Worm (Caenorhabditis elegans) whole organism, L4 larva: ENCODE data around the gene C25E10.10.

Experiments
- F26F4.8 ChIP-seq: fragments of 200-800 bp; sonication (Bioruptor generic); conservative IDR thresholded peaks from 2 replicates; pipeline ENCODE4 v1.3.6; 2022; ENCODE audit warnings: missing genetic modification characterization, missing compliant biosample characterization
- F44E2.7 ChIP-seq: fragments of 200-800 bp; sonication (Bioruptor generic); IDR thresholded peaks from 2 replicates; pipeline ENCODE4 v2.1.2; 2022; ENCODE audit warnings: missing genetic modification characterization, missing compliant biosample characterization
- F49E8.2 ChIP-seq: sonication (generic microtip); optimal IDR thresholded peaks from 2 replicates; lab custom pipeline; 2016; ENCODE audit warnings: missing compliant biosample characterization, mild to moderate bottlenecking, missing genetic modification characterization, borderline replicate concordance
- T20F7.1 ChIP-seq: fragments of 200-800 bp; sonication (Bioruptor generic); optimal IDR thresholded peaks from 2 replicates; lab custom pipeline; 2018; ENCODE audit warnings: mild to moderate bottlenecking, missing genetic modification characterization, missing compliant biosample characterization
- Y48G9A.11 ChIP-seq: fragments of 200-800 bp; sonication (Bioruptor generic); IDR thresholded peaks from 2 replicates; pipeline ENCODE4 v1.3.6; 2022; ENCODE audit warnings: missing genetic modification reagents, missing genetic modification characterization, missing compliant biosample characterization
- Y75B8A.6 ChIP-seq: fragments of 200-800 bp; sonication (Bioruptor generic); IDR thresholded peaks from 2 replicates; pipeline ENCODE4 v1.3.6; 2022; ENCODE audit warnings: missing genetic modification reagents, missing genetic modification characterization, missing compliant biosample characterization
- ZK337.2 ChIP-seq: fragments of 200-800 bp; sonication (Bioruptor generic); IDR thresholded peaks from 2 replicates; pipeline ENCODE4 v1.3.6; 2022; ENCODE audit warnings: missing genetic modification reagents, missing genetic modification characterization, missing compliant biosample characterization
- ZK546.5 ChIP-seq, 2 experiments: sonication (generic microtip); optimal IDR thresholded peaks; 2 replicates each; lab custom pipeline; 2017; ENCODE audit warnings: missing biosample characterization in 2 of 2, missing genetic modification characterization in 2 of 2
- aly-2 ChIP-seq: sonication (generic microtip); optimal IDR thresholded peaks from 2 replicates; lab custom pipeline; 2018; ENCODE audit warnings: missing biosample characterization, missing genetic modification characterization
- ama-1 ChIP-seq: fragments of 150-350 bp; optimal IDR thresholded peaks from 2 replicates; lab custom pipeline; 2014; ENCODE audit warnings: inconsistent platforms, mixed read lengths
- ceh-44 ChIP-seq: fragments of 200-800 bp; sonication (Bioruptor generic); IDR thresholded peaks from 2 replicates; pipeline ENCODE4 v1.3.6; 2022; ENCODE audit warnings: missing genetic modification reagents, missing genetic modification characterization, missing compliant biosample characterization
- ctbp-1 ChIP-seq: fragments of 200-800 bp; sonication (Bioruptor generic); IDR thresholded peaks from 2 replicates; pipeline ENCODE4 v1.3.6; 2022; ENCODE audit warnings: missing genetic modification reagents, missing genetic modification characterization, missing compliant biosample characterization
- dmd-6 ChIP-seq: fragments of 200-800 bp; sonication (Bioruptor generic); IDR thresholded peaks from 2 replicates; pipeline ENCODE4 v1.3.6; 2022; ENCODE audit warnings: missing genetic modification reagents, missing genetic modification characterization, missing compliant biosample characterization
- dmd-9 ChIP-seq: fragments of 200-800 bp; sonication (Bioruptor generic); IDR thresholded peaks from 2 replicates; pipeline ENCODE4 v1.3.6; 2022; ENCODE audit warnings: missing genetic modification reagents, missing genetic modification characterization, missing compliant biosample characterization
- dpl-1 ChIP-seq: fragments of 150-350 bp; optimal IDR thresholded peaks from 2 replicates; lab custom pipeline; 2014; ENCODE audit warnings: missing biosample characterization, missing genetic modification reagents, missing genetic modification characterization
- duxl-1 ChIP-seq: sonication (generic microtip); optimal IDR thresholded peaks from 2 replicates; lab custom pipeline; 2016; ENCODE audit warnings: mild to moderate bottlenecking, missing genetic modification characterization, moderate library complexity, missing compliant biosample characterization; ENCODE audit not compliant: poor library complexity
- hlh-11 ChIP-seq: fragments of 200-800 bp; sonication (Bioruptor generic); optimal IDR thresholded peaks from 2 replicates; lab custom pipeline; 2018; ENCODE audit warnings: mild to moderate bottlenecking, missing genetic modification characterization, missing compliant biosample characterization
- hlh-30 ChIP-seq: sonication (generic microtip); optimal IDR thresholded peaks from 2 replicates; lab custom pipeline; 2017; ENCODE audit warnings: antibody characterized with exemption, mild to moderate bottlenecking, missing genetic modification characterization, missing compliant biosample characterization; ENCODE audit not compliant: insufficient read depth
- hmg-1.1 ChIP-seq: fragments of 200-800 bp; sonication (Bioruptor generic); IDR thresholded peaks from 2 replicates; pipeline ENCODE4 v1.3.6; 2022; ENCODE audit warnings: missing genetic modification reagents, missing genetic modification characterization, missing compliant biosample characterization
- lin-15B ChIP-seq: fragments of 150-350 bp; sonication (generic microtip); optimal IDR thresholded peaks from 3 replicates; lab custom pipeline; 2014; ENCODE audit warnings: missing biosample characterization, missing genetic modification characterization
- lin-29 ChIP-seq: fragments of 200-800 bp; sonication (Bioruptor generic); IDR thresholded peaks from 2 replicates; pipeline ENCODE4 v1.3.6; 2022; ENCODE audit warnings: missing genetic modification reagents, missing genetic modification characterization, missing compliant biosample characterization
- lir-3 ChIP-seq: sonication (generic microtip); optimal IDR thresholded peaks from 2 replicates; lab custom pipeline; 2016; ENCODE audit warnings: mild to moderate bottlenecking, missing genetic modification characterization, missing compliant biosample characterization
- madf-5 ChIP-seq, 2 experiments: fragments of 200-800 bp; sonication (Bioruptor generic); IDR thresholded peaks; 2 replicates each; pipeline ENCODE4 v1.3.6; 2022; ENCODE audit warnings: missing compliant biosample characterization in 2 of 2, missing genetic modification characterization in 2 of 2
- madf-9 ChIP-seq: fragments of 200-800 bp; sonication (Bioruptor generic); conservative IDR thresholded peaks from 2 replicates; pipeline ENCODE4 v1.3.6; 2022; ENCODE audit warnings: missing genetic modification reagents, missing genetic modification characterization, missing compliant biosample characterization
- mdl-1 ChIP-seq, 2 experiments: fragments of 150-350 bp in 1 of 2; sonication (generic microtip) in 1 of 2; optimal IDR thresholded peaks; 2 replicates each; lab custom pipeline; 2014 to 2017; ENCODE audit warnings: missing biosample characterization in 2 of 2, missing genetic modification characterization in 2 of 2
- mdt-29 ChIP-seq: fragments of 200-800 bp; sonication (Bioruptor generic); IDR thresholded peaks from 2 replicates; pipeline ENCODE4 v1.3.6; 2022; ENCODE audit warnings: missing genetic modification reagents, missing genetic modification characterization, missing compliant biosample characterization
- mep-1 ChIP-seq: fragments of 150-350 bp; sonication (generic microtip); optimal IDR thresholded peaks from 3 replicates; lab custom pipeline; 2014; ENCODE audit warnings: missing biosample characterization, missing genetic modification characterization
- mxl-3 ChIP-seq: fragments of 200-800 bp; sonication (Bioruptor generic); optimal IDR thresholded peaks from 2 replicates; lab custom pipeline; 2018; ENCODE audit warnings: mild to moderate bottlenecking, missing genetic modification characterization, missing compliant biosample characterization
- nhr-11 ChIP-seq: fragments of 150-350 bp; optimal IDR thresholded peaks from 2 replicates; lab custom pipeline; 2014; ENCODE audit warnings: missing biosample characterization, missing genetic modification characterization
- nhr-111 ChIP-seq: fragments of 200-800 bp; sonication (Bioruptor generic); optimal IDR thresholded peaks from 2 replicates; lab custom pipeline; 2018; ENCODE audit warnings: mild to moderate bottlenecking, missing genetic modification characterization, missing compliant biosample characterization
- nhr-237 ChIP-seq: sonication (generic microtip); optimal IDR thresholded peaks from 2 replicates; lab custom pipeline; 2017; ENCODE audit warnings: missing biosample characterization, missing genetic modification characterization
- nhr-28 ChIP-seq: fragments of 150-350 bp; optimal IDR thresholded peaks from 2 replicates; lab custom pipeline; 2014; ENCODE audit warnings: missing biosample characterization, missing genetic modification characterization
- nhr-76 ChIP-seq: fragments of 150-350 bp; optimal IDR thresholded peaks from 2 replicates; lab custom pipeline; 2014; ENCODE audit warnings: missing biosample characterization, missing genetic modification characterization
- nhr-77 ChIP-seq: fragments of 150-350 bp; optimal IDR thresholded peaks from 2 replicates; lab custom pipeline; 2014; ENCODE audit warnings: missing biosample characterization, missing genetic modification characterization
- pha-4 ChIP-seq, 2 experiments: fragments of 150-350 bp in 1 of 2; fragments of 200-800 bp in 1 of 2; sonication (Bioruptor generic) in 1 of 2; IDR thresholded peaks in 1 of 2; optimal IDR thresholded peaks in 1 of 2; 2 replicates each; pipeline versions ENCODE4 v1.3.6 to Lab custom; 2014 to 2022; ENCODE audit warnings: missing genetic modification characterization in 2 of 2, missing genetic modification reagents in 2 of 2, missing biosample characterization in 1 of 2, missing compliant biosample characterization in 1 of 2
- php-3 ChIP-seq: fragments of 200-800 bp; sonication (Bioruptor generic); IDR thresholded peaks from 2 replicates; pipeline ENCODE4 v1.3.6; 2022; ENCODE audit warnings: missing genetic modification reagents, missing genetic modification characterization, missing compliant biosample characterization
- pqm-1 ChIP-seq: sonication (generic microtip); optimal IDR thresholded peaks from 2 replicates; lab custom pipeline; 2017; ENCODE audit warnings: missing biosample characterization, missing genetic modification characterization
- rbr-2 ChIP-seq: sonication (generic microtip); optimal IDR thresholded peaks from 2 replicates; lab custom pipeline; 2016; ENCODE audit warnings: missing genotype, missing genetic modification characterization, missing compliant biosample characterization
- saeg-2 ChIP-seq: fragments of 200-800 bp; sonication (Bioruptor generic); IDR thresholded peaks from 2 replicates; pipeline ENCODE4 v1.3.6; 2022; ENCODE audit warnings: missing genetic modification reagents, missing genetic modification characterization, missing compliant biosample characterization
- set-16 ChIP-seq: fragments of 200-800 bp; sonication (Bioruptor generic); IDR thresholded peaks from 2 replicates; pipeline ENCODE4 v1.3.6; 2022; ENCODE audit warnings: missing genetic modification reagents, missing genetic modification characterization, missing compliant biosample characterization
- snpc-1.2 ChIP-seq: fragments of 200-800 bp; sonication (Bioruptor generic); IDR thresholded peaks from 2 replicates; pipeline ENCODE4 v1.3.6; 2022; ENCODE audit warnings: missing genetic modification reagents, missing genetic modification characterization, missing compliant biosample characterization
- spr-3 ChIP-seq: fragments of 200-800 bp; sonication (Bioruptor generic); optimal IDR thresholded peaks from 2 replicates; lab custom pipeline; 2018; ENCODE audit warnings: mild to moderate bottlenecking, missing genetic modification characterization, missing compliant biosample characterization
- tra-1 ChIP-seq: fragments of 200-800 bp; sonication (Bioruptor generic); IDR thresholded peaks from 2 replicates; pipeline ENCODE4 v1.3.6; 2022; ENCODE audit warnings: missing genetic modification reagents, missing genetic modification characterization, missing compliant biosample characterization
- unc-130 ChIP-seq: sonication (generic microtip); optimal IDR thresholded peaks from 2 replicates; lab custom pipeline; 2016; ENCODE audit warnings: missing genetic modification reagents, missing genetic modification characterization, missing compliant biosample characterization
- zfp-3 ChIP-seq: fragments of 200-800 bp; sonication (Bioruptor generic); conservative IDR thresholded peaks from 2 replicates; pipeline ENCODE4 v1.3.6; 2022; ENCODE audit warnings: missing genetic modification reagents, missing genetic modification characterization, missing compliant biosample characterization
- zip-2 ChIP-seq: fragments of 150-350 bp; optimal IDR thresholded peaks from 2 replicates; lab custom pipeline; 2014; ENCODE audit warnings: missing biosample characterization, missing genetic modification characterization
- ztf-7 ChIP-seq: fragments of 150-350 bp; optimal IDR thresholded peaks from 2 replicates; lab custom pipeline; 2014; ENCODE audit warnings: missing biosample characterization, missing genetic modification characterization

The C25E10.10 gene

DNA sequence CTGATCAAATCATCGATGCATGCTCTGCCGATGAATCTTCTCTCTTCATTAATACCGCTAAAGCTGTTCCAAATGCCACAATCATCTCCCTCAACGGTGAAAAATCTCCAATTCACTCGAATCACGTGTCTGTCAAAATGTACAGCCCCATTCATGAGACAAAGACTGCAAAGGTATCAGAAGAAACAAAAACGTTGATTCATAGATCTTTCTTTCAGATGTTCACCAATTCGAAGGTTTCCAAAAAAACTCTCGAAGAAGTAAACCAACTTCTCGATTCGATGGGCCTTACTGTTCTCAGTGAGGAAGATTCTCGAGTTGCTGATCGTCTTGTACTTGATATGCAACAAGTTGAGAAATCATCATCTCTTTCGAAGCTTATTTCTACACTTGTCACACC, 40.5 kb upstream of the C25E10.10 start:
- TF ChIP-seq hlh-11 (tag; lab: Kevin White, UChicago) (no peak), lin-29 (GFP tag; lab: Robert Waterston, UW) (no peak), F49E8.2 (no peak), lir-3 (tag; lab: Kevin White, UChicago) (no peak), mxl-3 (GFP tag; lab: Kevin White, UChicago) (peak; percentile 7), ZK337.2 (GFP tag; lab: Robert Waterston, UW) (no peak), hlh-30 (tag; lab: Kevin White, UChicago) (peak; percentile 52), nhr-28 (tag; lab: Kevin White, UChicago) (no peak), mdt-29 (GFP tag; lab: Robert Waterston, UW) (no peak), ama-1 (peak; percentile 27), ctbp-1 (no peak), dpl-1 (GFP tag; lab: Kevin White, UChicago) (no peak), unc-130 (GFP tag; lab: Kevin White, UChicago) (no peak), ceh-44 (GFP tag; lab: Robert Waterston, UW) (no peak), zfp-3 (no peak)

DNA sequence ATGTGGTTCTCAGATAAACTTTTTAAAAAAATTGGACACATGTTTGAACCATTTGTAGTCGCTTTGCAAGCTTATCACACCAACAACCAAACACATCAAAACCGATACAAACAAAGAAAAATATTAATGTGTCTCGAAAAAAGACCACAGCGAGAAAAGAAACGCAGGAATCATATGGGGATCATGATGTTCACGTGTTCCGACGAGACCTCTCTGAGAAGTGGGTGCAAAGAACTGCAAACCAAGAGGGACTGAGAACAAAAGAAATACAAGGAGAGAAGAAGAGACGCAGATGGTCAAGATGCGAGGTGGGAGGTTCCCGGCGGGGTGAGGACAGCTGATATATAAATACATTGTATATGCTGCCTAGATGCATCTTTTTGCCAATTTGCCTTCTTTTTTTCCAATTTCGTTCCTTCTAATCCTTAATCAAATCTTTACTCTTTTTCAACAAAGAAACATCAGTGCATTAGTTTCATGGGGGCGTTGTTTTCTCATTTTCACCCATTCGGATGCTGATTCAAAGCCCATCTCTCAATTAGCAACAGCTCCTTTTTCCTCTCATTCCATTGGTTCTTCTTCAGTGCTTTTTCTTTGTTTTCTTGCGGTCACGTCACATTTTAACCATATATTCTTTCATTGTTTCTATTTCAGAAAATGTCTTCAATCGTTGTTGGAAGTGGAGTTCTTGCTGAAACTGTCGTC, 39.6 kb upstream of the C25E10.10 start, which contains the start of gene F21C10.10:
Gene F21C10.10, plus strand, starts transcription at position 655 of the 705 bp plus-strand sequence.
- TF ChIP-seq snpc-1.2 (GFP tag; lab: Robert Waterston, UW): no peak
- TF ChIP-seq ZK546.5 (tag; optimal IDR thresholded peaks at IDR 0.05; lab: Kevin White, UChicago): no peak
- peak; percentile 76 for TF ChIP-seq pha-4 (GFP tag; IDR thresholded peaks at IDR 0.05; lab: Robert Waterston, UW)
- TF ChIP-seq pha-4 (tag; optimal IDR thresholded peaks at IDR 0.05; lab: Kevin White, UChicago): peak; percentile 60
- no peak for TF ChIP-seq F44E2.7 (GFP tag; lab: Robert Waterston, UW)
- peak; percentile 40; the same call in 1 of the 2 replicates for TF ChIP-seq zfp-3
- no peak for TF ChIP-seq nhr-237 (tag; lab: Kevin White, UChicago)
- TF ChIP-seq saeg-2: peak; percentile 94
- TF ChIP-seq duxl-1 (tag; lab: Kevin White, UChicago): no peak
- TF ChIP-seq nhr-77: peak; percentile 87
- peak; percentile 99 for TF ChIP-seq dmd-6 (GFP tag; lab: Robert Waterston, UW)
- peak; percentile 14 for TF ChIP-seq pqm-1
- TF ChIP-seq madf-9 (GFP tag; lab: Robert Waterston, UW): peak; percentile 46; the same call in 1 of the 2 replicates
- peak; percentile 59 for TF ChIP-seq set-16 (GFP tag; lab: Robert Waterston, UW)
- TF ChIP-seq mdl-1 (tag; optimal IDR thresholded peaks at IDR 0.05; lab: Kevin White, UChicago): peak; percentile 77 to 96
- TF ChIP-seq aly-2 (tag; lab: Kevin White, UChicago): no peak
- no peak for TF ChIP-seq lin-15B (tag; lab: Kevin White, UChicago)
- no peak for TF ChIP-seq unc-130 (GFP tag; lab: Kevin White, UChicago)
- no peak for TF ChIP-seq F26F4.8
- TF ChIP-seq ztf-7 (tag; lab: Kevin White, UChicago): peak; percentile 63
- TF ChIP-seq hmg-1.1 (GFP tag; lab: Robert Waterston, UW): peak; percentile 63
- TF ChIP-seq spr-3 (GFP tag; lab: Kevin White, UChicago): peak; percentile 49
- peak; percentile 86 for TF ChIP-seq php-3 (GFP tag; lab: Robert Waterston, UW)
- 0 out of 4 replicates have a peak, but pooled peaks of 1 of the 2 experiments have one; percentile 64 for TF ChIP-seq madf-5 (GFP tag; IDR thresholded peaks at IDR 0.05; lab: Robert Waterston, UW)
- no peak for TF ChIP-seq dmd-9 (GFP tag; lab: Robert Waterston, UW)
- TF ChIP-seq T20F7.1 (GFP tag; lab: Kevin White, UChicago): peak; percentile 68
- peak; percentile 94 for TF ChIP-seq tra-1 (GFP tag; lab: Robert Waterston, UW)
- peak; percentile 99 for TF ChIP-seq hlh-11 (tag; lab: Kevin White, UChicago)
- peak; percentile 66 for TF ChIP-seq rbr-2
- TF ChIP-seq ctbp-1: peak; percentile 59; the same call in 1 of the 2 replicates
- TF ChIP-seq Y75B8A.6 (GFP tag; lab: Robert Waterston, UW): no peak
- TF ChIP-seq Y48G9A.11: no peak
- TF ChIP-seq mep-1 (tag; lab: Kevin White, UChicago): peak; percentile 91
- TF ChIP-seq nhr-76 (tag; lab: Kevin White, UChicago): peak; percentile 87
- peak; percentile 87 for TF ChIP-seq nhr-11 (tag; lab: Kevin White, UChicago)
- peak; percentile 76 for TF ChIP-seq mdt-29 (GFP tag; lab: Robert Waterston, UW)
- TF ChIP-seq nhr-111: no peak
- TF ChIP-seq zip-2 (tag; lab: Kevin White, UChicago): peak; percentile 31
